Fruit fly (Drosophila melanogaster): Measurements from ENCODE around the gene Oat.

The Oat gene

DNA sequence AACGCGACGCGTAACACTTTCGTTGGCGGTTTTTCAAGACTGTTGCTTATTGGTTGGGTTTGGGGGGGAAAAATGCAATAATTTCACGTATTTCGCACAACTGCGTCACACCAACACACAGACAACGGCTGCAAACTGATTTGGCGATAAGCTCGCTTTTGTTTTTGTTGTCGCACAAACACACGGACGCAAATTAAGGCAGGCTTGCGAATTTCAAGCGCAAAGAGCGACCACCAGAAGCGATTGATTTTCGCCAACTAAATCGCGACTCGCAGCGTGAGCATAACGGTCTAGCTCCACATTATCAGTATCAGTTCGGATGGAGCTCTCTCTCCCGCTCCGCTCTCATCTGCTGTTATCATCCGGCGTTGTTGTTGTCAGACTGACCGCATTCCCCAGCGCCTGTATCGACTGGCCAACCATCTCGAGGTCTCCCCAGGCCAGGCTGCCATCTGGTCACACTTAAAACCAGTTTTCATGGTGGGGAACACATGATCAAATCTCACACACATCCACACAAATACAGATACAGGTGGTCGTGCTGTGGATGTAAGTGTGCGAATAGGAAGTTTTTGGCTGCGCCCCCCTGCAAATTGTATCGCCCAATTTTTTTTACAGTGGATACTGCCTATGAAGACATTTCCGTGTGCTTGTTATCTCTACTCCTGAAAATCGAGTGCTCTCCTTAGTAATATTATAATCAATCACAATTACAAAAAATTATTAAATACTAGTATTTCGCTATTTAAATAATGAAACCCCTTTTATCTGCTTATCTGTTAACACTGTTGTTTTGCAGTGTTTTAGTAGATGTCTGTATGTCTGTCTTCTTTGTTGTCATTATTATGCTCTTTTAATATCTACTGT lies 16.7 kb downstream of the Oat start (continued):
- TF ChIP-seq ap (GFP tag; IDR thresholded peaks at IDR 0.05) = peak; percentile 34; the same call in 1 of the 2 replicates
- no peak for TF ChIP-seq stc (GFP tag; IDR thresholded peaks at IDR 0.05)
- peak; percentile 21 for TF ChIP-seq CG13123 (GFP tag; optimal IDR thresholded peaks at IDR 0.05)
- no peak for TF ChIP-seq nau (GFP tag; optimal IDR thresholded peaks at IDR 0.05)
- TF ChIP-seq Nf-YA (GFP tag; IDR thresholded peaks at IDR 0.05) = no peak
- TF ChIP-seq CG16813 (GFP tag; IDR thresholded peaks at IDR 0.05; ENCODE audit: partially characterized antibody) = no peak
- peak; percentile 55 for TF ChIP-seq CG13894 (tag; optimal IDR thresholded peaks at IDR 0.05)
- TF ChIP-seq gsb-n (tag; optimal IDR thresholded peaks at IDR 0.05) = no peak
- TF ChIP-seq CG1024 (GFP tag; IDR thresholded peaks at IDR 0.05) = no peak
- no peak for TF ChIP-seq CG15479 (GFP tag; optimal IDR thresholded peaks at IDR 0.05)
- TF ChIP-seq CG11504 (tag; optimal IDR thresholded peaks at IDR 0.05) = peak; percentile 64
- peak; percentile 4 for TF ChIP-seq repo (GFP tag; optimal IDR thresholded peaks at IDR 0.05)
- peak; percentile 61; the same call in 2 of the 3 replicates for TF ChIP-seq Aef1 (GFP tag; IDR thresholded peaks at IDR 0.05)
- no peak for TF ChIP-seq CG12942 (GFP tag; optimal IDR thresholded peaks at IDR 0.05)
- peak; percentile 63 for TF ChIP-seq CG12391 (tag; optimal IDR thresholded peaks at IDR 0.05)
- peak; percentile 34 for TF ChIP-seq CG13624 (GFP tag; optimal IDR thresholded peaks at IDR 0.05)
- no peak for TF ChIP-seq CG31365 (tag; optimal IDR thresholded peaks at IDR 0.05)
- no peak for TF ChIP-seq trem (tag; optimal IDR thresholded peaks at IDR 0.05)
- TF ChIP-seq jing (GFP tag; optimal IDR thresholded peaks at IDR 0.05) = peak; percentile 10
- 0 out of 3 replicates have a peak, but pooled peaks have one; percentile 10 for TF ChIP-seq CG11093 (GFP tag; IDR thresholded peaks at IDR 0.05)
- TF ChIP-seq Hr78 (GFP tag; optimal IDR thresholded peaks at IDR 0.05) = no peak
- peak; percentile 47 for TF ChIP-seq CG1233 (GFP tag; optimal IDR thresholded peaks at IDR 0.05)
- TF ChIP-seq sens (GFP tag) = peak; percentile 56
- no peak for TF ChIP-seq jumu (GFP tag; optimal IDR thresholded peaks at IDR 0.05)
- TF ChIP-seq Ptx1 (GFP tag; IDR thresholded peaks at IDR 0.05) = peak; percentile 66
- peak; percentile 36; the same call in 1 of the 2 replicates for TF ChIP-seq CG11696 (GFP tag; IDR thresholded peaks at IDR 0.05)
- TF ChIP-seq CG3407 (GFP tag; optimal IDR thresholded peaks at IDR 0.05) = no peak
- TF ChIP-seq Rfx (GFP tag; IDR thresholded peaks at IDR 0.05) = peak; percentile 87
- no peak for TF ChIP-seq lov (optimal IDR thresholded peaks at IDR 0.05)
- TF ChIP-seq lov (GFP tag; IDR thresholded peaks at IDR 0.05) = no peak
- no peak for TF ChIP-seq ato (GFP tag; IDR thresholded peaks at IDR 0.05; ENCODE audit: partially characterized antibody)
- TF ChIP-seq scrt (GFP tag; optimal IDR thresholded peaks at IDR 0.05) = peak; percentile 36
- no peak for TF ChIP-seq TFAM (GFP tag; optimal IDR thresholded peaks at IDR 0.05)
- peak; percentile 55; the same call in 1 of the 2 replicates for TF ChIP-seq CG32767 (GFP tag; IDR thresholded peaks at IDR 0.05)
- TF ChIP-seq H2.0 (GFP tag; IDR thresholded peaks at IDR 0.05) = peak; percentile 22; the same call in 1 of the 2 replicates
- peak; percentile 48 for TF ChIP-seq CG4854 (GFP tag; optimal IDR thresholded peaks at IDR 0.05)
- peak; percentile 72; the same call in 2 of the 3 replicates for TF ChIP-seq tgo (GFP tag; IDR thresholded peaks at IDR 0.05)
- peak; percentile 14 for TF ChIP-seq fu2 (GFP tag; optimal IDR thresholded peaks at IDR 0.05)
- TF ChIP-seq CG32532 (GFP tag; IDR thresholded peaks at IDR 0.05) = peak; percentile 82
- no peak for TF ChIP-seq CTCF (GFP tag; optimal IDR thresholded peaks at IDR 0.05)
- peak; percentile 65 for TF ChIP-seq CG9797 (GFP tag; optimal IDR thresholded peaks at IDR 0.05)
- TF ChIP-seq CG15601 (tag; optimal IDR thresholded peaks at IDR 0.05) = no peak
- TF ChIP-seq Taf1 (GFP tag; IDR thresholded peaks at IDR 0.05) = peak; percentile 74; the same call in 1 of the 2 replicates
- peak; percentile 13 to 39 for TF ChIP-seq Pdp1 (GFP tag; optimal IDR thresholded peaks at IDR 0.05)
- peak; percentile 50 for TF ChIP-seq CG7786 (GFP tag; optimal IDR thresholded peaks at IDR 0.05)
- TF ChIP-seq pb (GFP tag; optimal IDR thresholded peaks at IDR 0.05) = no peak
- TF ChIP-seq Hr51 (GFP tag; optimal IDR thresholded peaks at IDR 0.05) = peak; percentile 36 to 59
- no peak for TF ChIP-seq pan (optimal IDR thresholded peaks at IDR 0.05)
- TF ChIP-seq pan (GFP tag; optimal IDR thresholded peaks at IDR 0.05 in 1 of 2, IDR thresholded peaks at IDR 0.05 in 1 of 2) = peak in 1 of 2 experiments; percentile 57

Measured in whole organism, embryonic.